Fruit fly (Drosophila melanogaster) whole organism, embryonic: ENCODE results near the gene CG42299.

Source experiments
- Bdp1 ChIP-seq: fragments of 200-800 bp; sonication (Bioruptor generic); optimal IDR thresholded peaks from 3 replicates; lab custom pipeline; 2016; ENCODE audit warnings: missing biosample characterization, missing genetic modification characterization
- CG10979 ChIP-seq: fragments of 200-800 bp; sonication (Bioruptor generic); optimal IDR thresholded peaks from 2 replicates; lab custom pipeline; 2018; ENCODE audit warnings: missing biosample characterization, mild to moderate bottlenecking, missing genetic modification characterization, moderate library complexity
- CG11093 ChIP-seq: fragments of 200-800 bp; sonication (Bioruptor generic); IDR thresholded peaks from 3 replicates; pipeline ENCODE4 v1.3.6; 2022; ENCODE audit warnings: missing biosample characterization, missing genetic modification characterization
- CG11398 ChIP-seq: fragments of 200-800 bp; sonication (Bioruptor generic); optimal IDR thresholded peaks from 2 replicates; lab custom pipeline; 2016; ENCODE audit warnings: missing biosample characterization, missing genetic modification characterization
- CG11456 ChIP-seq: fragments of 200-800 bp; sonication (Bioruptor generic); IDR thresholded peaks from 3 replicates; pipeline ENCODE4 v1.3.6; 2022; ENCODE audit warnings: missing biosample characterization, missing genetic modification characterization
- CG11695 ChIP-seq: fragments of 200-800 bp; sonication (Bioruptor generic); IDR thresholded peaks from 3 replicates; pipeline ENCODE4 v1.3.6; 2022; ENCODE audit warnings: missing biosample characterization, missing genetic modification characterization
- CG1233 ChIP-seq: fragments of 200-800 bp; sonication (Bioruptor generic); optimal IDR thresholded peaks from 4 replicates; lab custom pipeline; 2018; ENCODE audit warnings: missing biosample characterization, mild to moderate bottlenecking, missing genetic modification characterization
- CG14965 ChIP-seq: fragments of 200-800 bp; sonication (Bioruptor generic); optimal IDR thresholded peaks from 2 replicates; lab custom pipeline; 2016; ENCODE audit warnings: missing biosample characterization, missing genetic modification characterization, borderline replicate concordance
- CG17802 ChIP-seq: fragments of 200-800 bp; sonication (Bioruptor generic); optimal IDR thresholded peaks from 2 replicates; lab custom pipeline; 2018; ENCODE audit warnings: missing biosample characterization, mild to moderate bottlenecking, missing genetic modification characterization, moderate library complexity
- CG34376 ChIP-seq: fragments of 200-800 bp; sonication (Bioruptor generic); optimal IDR thresholded peaks from 2 replicates; lab custom pipeline; 2018; ENCODE audit warnings: missing biosample characterization, mild to moderate bottlenecking, missing genetic modification characterization
- CG4730 ChIP-seq: fragments of 200-800 bp; sonication (Bioruptor generic); IDR thresholded peaks from 2 replicates; pipeline ENCODE4 v1.3.6; 2022; ENCODE audit warnings: missing biosample characterization, missing genetic modification characterization
- CG4820 ChIP-seq: fragments of 200-800 bp; sonication (Bioruptor generic); optimal IDR thresholded peaks from 3 replicates; lab custom pipeline; 2016; ENCODE audit warnings: missing biosample characterization, missing genetic modification characterization
- CG6791 ChIP-seq: fragments of 200-800 bp; sonication (Bioruptor generic); IDR thresholded peaks from 3 replicates; pipeline ENCODE4 v1.3.6; 2022; ENCODE audit warnings: missing biosample characterization, missing genetic modification characterization; ENCODE audit not compliant: partially characterized antibody
- CG7745 ChIP-seq: fragments of 200-800 bp; sonication (Bioruptor generic); optimal IDR thresholded peaks from 2 replicates; lab custom pipeline; 2018; ENCODE audit warnings: missing biosample characterization, mild to moderate bottlenecking, missing genetic modification characterization, moderate library complexity
- CG8089 ChIP-seq: fragments of 200-800 bp; sonication (Bioruptor generic); optimal IDR thresholded peaks from 3 replicates; lab custom pipeline; 2016; ENCODE audit warnings: missing biosample characterization, missing genetic modification characterization
- Dll ChIP-seq: fragments of 200-800 bp; sonication (Bioruptor generic); IDR thresholded peaks from 4 replicates; pipeline ENCODE4 v1.3.6; 2022; ENCODE audit warnings: missing biosample characterization, missing genetic modification characterization; ENCODE audit not compliant: partially characterized antibody
- Doc3 ChIP-seq: fragments of 200-800 bp; sonication (Bioruptor generic); IDR thresholded peaks from 3 replicates; pipeline ENCODE4 v1.3.6; 2022; ENCODE audit warnings: missing biosample characterization, missing genetic modification characterization; ENCODE audit not compliant: partially characterized antibody
- Drgx ChIP-seq: fragments of 200-800 bp; sonication (Bioruptor generic); IDR thresholded peaks from 2 replicates; pipeline ENCODE4 v1.3.6; 2022; ENCODE audit warnings: missing biosample characterization, missing genetic modification characterization
- Fer1 ChIP-seq: fragments of 200-800 bp; sonication (Bioruptor generic); optimal IDR thresholded peaks from 2 replicates; lab custom pipeline; 2017; ENCODE audit warnings: missing biosample characterization, mild to moderate bottlenecking, missing genetic modification characterization
- Lpt ChIP-seq: fragments of >200 bp; optimal IDR thresholded peaks from 2 replicates; lab custom pipeline; 2018; ENCODE audit warnings: missing biosample characterization, missing genetic modification characterization
- MBD-R2 ChIP-seq: fragments of 200-800 bp; sonication (Bioruptor generic); IDR thresholded peaks from 2 replicates; pipeline ENCODE4 v1.3.6; 2022; ENCODE audit warnings: missing biosample characterization, missing genetic modification characterization
- NC2β ChIP-seq: fragments of 200-800 bp; sonication (Bioruptor generic); optimal IDR thresholded peaks from 2 replicates; lab custom pipeline; 2016; ENCODE audit warnings: missing biosample characterization, missing genetic modification characterization
- PHDP ChIP-seq: fragments of 200-800 bp; sonication (Bioruptor generic); optimal IDR thresholded peaks from 3 replicates; lab custom pipeline; 2018; ENCODE audit warnings: missing biosample characterization, mild to moderate bottlenecking, missing genetic modification characterization, moderate library complexity
- Ptx1 ChIP-seq: fragments of 200-800 bp; sonication (Bioruptor generic); IDR thresholded peaks from 2 replicates; pipeline ENCODE4 v1.3.6; 2022; ENCODE audit warnings: missing biosample characterization, missing genetic modification characterization
- Sin3A ChIP-seq: fragments of >200 bp; optimal IDR thresholded peaks from 2 replicates; lab custom pipeline; 2018
- ab ChIP-seq: fragments of 200-800 bp; sonication (Bioruptor generic); optimal IDR thresholded peaks from 2 replicates; lab custom pipeline; 2016; ENCODE audit warnings: missing biosample characterization, missing genetic modification characterization
- bbx ChIP-seq: fragments of 200-800 bp; sonication (Bioruptor generic); IDR thresholded peaks from 2 replicates; pipeline ENCODE4 v1.3.6; 2022; ENCODE audit warnings: missing biosample characterization, missing genetic modification characterization; ENCODE audit not compliant: partially characterized antibody
- bigmax ChIP-seq: fragments of 200-800 bp; sonication (Bioruptor generic); optimal IDR thresholded peaks from 2 replicates; lab custom pipeline; 2018; ENCODE audit warnings: missing biosample characterization, mild to moderate bottlenecking, missing genetic modification characterization
- btn ChIP-seq: fragments of 200-800 bp; sonication (Bioruptor generic); optimal IDR thresholded peaks from 2 replicates; lab custom pipeline; 2016; ENCODE audit warnings: missing biosample characterization, missing genetic modification characterization
- chinmo ChIP-seq: fragments of 200-800 bp; sonication (Bioruptor generic); IDR thresholded peaks from 4 replicates; pipeline ENCODE4 v1.3.6; 2022; ENCODE audit warnings: missing biosample characterization, missing genetic modification characterization; ENCODE audit not compliant: partially characterized antibody
- ci ChIP-seq: fragments of 200-800 bp; sonication (Bioruptor generic); IDR thresholded peaks from 3 replicates; pipeline ENCODE4 v1.3.6; 2022; ENCODE audit warnings: missing biosample characterization, missing genetic modification characterization
- eve ChIP-seq, 2 experiments: fragments of >200 bp; optimal IDR thresholded peaks; 2 replicates each; lab custom pipeline; 2017; ENCODE audit warnings: missing biosample characterization in 2 of 2, missing genetic modification characterization in 2 of 2
- ewg ChIP-seq: fragments of 200-800 bp; sonication (Bioruptor generic); optimal IDR thresholded peaks from 3 replicates; lab custom pipeline; 2017; ENCODE audit warnings: mild to moderate bottlenecking, missing biosample characterization, missing genetic modification reagents, missing genetic modification characterization
- fu2 ChIP-seq: fragments of 200-800 bp; sonication (Bioruptor generic); optimal IDR thresholded peaks from 2 replicates; lab custom pipeline; 2016; ENCODE audit warnings: missing biosample characterization, missing genetic modification characterization
- gce ChIP-seq: fragments of 200-800 bp; sonication (Bioruptor generic); IDR thresholded peaks from 3 replicates; pipeline ENCODE4 v1.3.6; 2022; ENCODE audit warnings: missing biosample characterization, missing genetic modification characterization
- gfzf ChIP-seq: fragments of 200-800 bp; sonication (Bioruptor generic); optimal IDR thresholded peaks from 2 replicates; lab custom pipeline; 2016; ENCODE audit warnings: missing biosample characterization, mild to moderate bottlenecking, missing genetic modification characterization, moderate library complexity
- hb ChIP-seq: fragments of 200-800 bp; sonication (Bioruptor generic); IDR thresholded peaks from 3 replicates; pipeline ENCODE4 v1.3.6; 2022; ENCODE audit warnings: missing biosample characterization, missing genetic modification characterization; ENCODE audit not compliant: partially characterized antibody
- inv ChIP-seq: fragments of 200-800 bp; sonication (Bioruptor generic); IDR thresholded peaks from 2 replicates; pipeline ENCODE4 v1.3.6; 2022; ENCODE audit warnings: missing biosample characterization, missing genetic modification characterization; ENCODE audit not compliant: partially characterized antibody
- kni ChIP-seq: fragments of 200-800 bp; sonication (Bioruptor generic); optimal IDR thresholded peaks from 3 replicates; lab custom pipeline; 2017; ENCODE audit warnings: mild to moderate bottlenecking, missing biosample characterization, missing genetic modification reagents, missing genetic modification characterization
- lilli ChIP-seq: fragments of 200-800 bp; sonication (Bioruptor generic); optimal IDR thresholded peaks from 3 replicates; lab custom pipeline; 2016; ENCODE audit warnings: missing biosample characterization, missing genetic modification characterization
- mam ChIP-seq: fragments of 200-800 bp; sonication (Bioruptor generic); optimal IDR thresholded peaks from 3 replicates; lab custom pipeline; 2016; ENCODE audit warnings: missing biosample characterization, missing genetic modification characterization
- nerfin-2 ChIP-seq: fragments of 200-800 bp; sonication (Bioruptor generic); IDR thresholded peaks from 2 replicates; pipeline ENCODE4 v1.3.6; 2022; ENCODE audit warnings: missing biosample characterization, missing genetic modification characterization; ENCODE audit not compliant: partially characterized antibody
- odd ChIP-seq: fragments of 200-800 bp; sonication (Bioruptor generic); optimal IDR thresholded peaks from 2 replicates; lab custom pipeline; 2017; ENCODE audit warnings: missing biosample characterization, mild to moderate bottlenecking, missing genetic modification characterization
- phol ChIP-seq: fragments of 200-800 bp; sonication (Bioruptor generic); optimal IDR thresholded peaks from 3 replicates; lab custom pipeline; 2018; ENCODE audit warnings: missing biosample characterization, mild to moderate bottlenecking, missing genetic modification characterization, moderate library complexity
- slbo ChIP-seq: fragments of 200-800 bp; sonication (Bioruptor generic); IDR thresholded peaks from 2 replicates; pipeline ENCODE4 v1.3.6; 2022; ENCODE audit warnings: missing biosample characterization, missing genetic modification characterization
- sug ChIP-seq: fragments of 200-800 bp; optimal IDR thresholded peaks from 2 replicates; lab custom pipeline; 2019; ENCODE audit warnings: missing biosample characterization, mild to moderate bottlenecking, missing genetic modification characterization, moderate library complexity
- tll ChIP-seq, 2 experiments: fragments of 200-800 bp in 1 of 2; fragments of >200 bp in 1 of 2; sonication (Bioruptor generic) in 1 of 2; optimal IDR thresholded peaks; 2 replicates each; lab custom pipeline; 2017 to 2019; ENCODE audit warnings: missing biosample characterization in 2 of 2, missing genetic modification characterization in 2 of 2, mild to moderate bottlenecking in 1 of 2, moderate library complexity in 1 of 2
- twi ChIP-seq: fragments of 200-800 bp; optimal IDR thresholded peaks from 2 replicates; lab custom pipeline; 2019; ENCODE audit warnings: missing biosample characterization, mild to moderate bottlenecking, missing genetic modification characterization, moderate library complexity
- unc-4 ChIP-seq: fragments of 200-800 bp; sonication (Bioruptor generic); IDR thresholded peaks from 2 replicates; pipeline ENCODE4 v1.3.6; 2022; ENCODE audit warnings: missing biosample characterization, missing genetic modification characterization; ENCODE audit not compliant: partially characterized antibody
- vfl ChIP-seq: fragments of 200-800 bp; sonication (Bioruptor generic); optimal IDR thresholded peaks from 2 replicates; lab custom pipeline; 2016; ENCODE audit warnings: missing biosample characterization, missing genetic modification characterization
- zfh1 ChIP-seq: fragments of 200-800 bp; sonication (Bioruptor generic); IDR thresholded peaks from 3 replicates; pipeline ENCODE4 v1.3.6; 2022; ENCODE audit warnings: missing biosample characterization, missing genetic modification characterization

CG42299 gene

dm6 chrX:15575557-15575956 is at the start of gene CG42299 (continued):
- TF ChIP-seq Ptx1 (GFP tag; lab: Robert Waterston, UW) (no peak), tll (GFP tag; optimal IDR thresholded peaks at IDR 0.05; lab: Kevin White, UChicago) (no peak), CG7745 (no peak), CG17802 (tag; lab: Kevin White, UChicago) (no peak), gce (GFP tag; lab: Robert Waterston, UW) (no peak), Dll (GFP tag; lab: Robert Waterston, UW) (peak; percentile 53; the same call in 1 of the 4 replicates), CG11398 (GFP tag; lab: Kevin White, UChicago) (no peak), slbo (no peak), bbx (GFP tag; lab: Robert Waterston, UW) (peak; percentile 67), fu2 (no peak), CG6791 (GFP tag; lab: Robert Waterston, UW) (peak; percentile 83), Doc3 (GFP tag; lab: Robert Waterston, UW) (0 out of 3 replicates have a peak, but pooled peaks have one; percentile 11), PHDP (tag; lab: Kevin White, UChicago) (no peak), CG1233 (no peak), lilli (no peak), ci (GFP tag; lab: Robert Waterston, UW) (no peak), nerfin-2 (peak; percentile 66), CG11695 (GFP tag; lab: Robert Waterston, UW) (no peak), phol (tag; lab: Kevin White, UChicago) (no peak), btn (GFP tag; lab: Kevin White, UChicago) (no peak), CG10979 (tag; lab: Kevin White, UChicago) (no peak), chinmo (GFP tag; lab: Robert Waterston, UW) (0 out of 4 replicates have a peak, but pooled peaks have one; percentile 59), kni (no peak), ewg (GFP tag; lab: Kevin White, UChicago) (no peak), CG4820 (no peak), Bdp1 (GFP tag; lab: Kevin White, UChicago) (no peak), inv (GFP tag; lab: Robert Waterston, UW) (peak; percentile 31; the same call in 1 of the 2 replicates), Lpt (no peak), ab (GFP tag; lab: Kevin White, UChicago) (no peak), vfl (GFP tag; lab: Kevin White, UChicago) (no peak), odd (GFP tag; lab: Kevin White, UChicago) (no peak), Fer1 (no peak), hb (GFP tag; lab: Robert Waterston, UW) (peak; percentile 66; the same call in 2 of the 3 replicates), CG11093 (GFP tag; lab: Robert Waterston, UW) (no peak), mam (GFP tag; lab: Kevin White, UChicago) (no peak), gfzf (GFP tag; lab: Kevin White, UChicago) (no peak), CG11456 (GFP tag; lab: Robert Waterston, UW) (no peak), Sin3A (no peak), twi (tag; lab: Kevin White, UChicago) (no peak), unc-4 (GFP tag; lab: Robert Waterston, UW) (peak; percentile 41; the same call in 1 of the 2 replicates), CG4730 (GFP tag; lab: Robert Waterston, UW) (no peak), zfh1 (no peak), eve (GFP tag; optimal IDR thresholded peaks at IDR 0.05; lab: Kevin White, UChicago) (no peak), Drgx (no peak), CG14965 (GFP tag; lab: Kevin White, UChicago) (no peak), NC2β (no peak), CG8089 (GFP tag; lab: Kevin White, UChicago) (no peak), sug (no peak), CG34376 (no peak), bigmax (GFP tag; lab: Kevin White, UChicago) (no peak), MBD-R2 (GFP tag; lab: Robert Waterston, UW) (no peak)
